Worm (Caenorhabditis elegans) whole organism, L4 larva: ENCODE results near the gene clec-175.

Source experiments
- D1046.2 ChIP-seq: fragments of 200-800 bp; sonication (Bioruptor generic); IDR thresholded peaks from 2 replicates; pipeline ENCODE4 v1.3.6; 2022; ENCODE audit warnings: missing genetic modification characterization, missing compliant biosample characterization
- F26F4.8 ChIP-seq: fragments of 200-800 bp; sonication (Bioruptor generic); conservative IDR thresholded peaks from 2 replicates; pipeline ENCODE4 v1.3.6; 2022; ENCODE audit warnings: missing genetic modification characterization, missing compliant biosample characterization
- T20F7.1 ChIP-seq: fragments of 200-800 bp; sonication (Bioruptor generic); optimal IDR thresholded peaks from 2 replicates; lab custom pipeline; 2018; ENCODE audit warnings: mild to moderate bottlenecking, missing genetic modification characterization, missing compliant biosample characterization
- T26A8.4 ChIP-seq: fragments of 200-800 bp; sonication (Bioruptor generic); IDR thresholded peaks from 2 replicates; pipeline ENCODE4 v1.3.6; 2022; ENCODE audit warnings: missing genetic modification characterization, missing compliant biosample characterization
- Y48G9A.11 ChIP-seq: fragments of 200-800 bp; sonication (Bioruptor generic); IDR thresholded peaks from 2 replicates; pipeline ENCODE4 v1.3.6; 2022; ENCODE audit warnings: missing genetic modification reagents, missing genetic modification characterization, missing compliant biosample characterization
- Y5F2A.4 ChIP-seq: fragments of 200-800 bp; sonication (Bioruptor generic); optimal IDR thresholded peaks from 2 replicates; lab custom pipeline; 2018; ENCODE audit warnings: mild to moderate bottlenecking, missing genetic modification characterization, missing compliant biosample characterization
- ZK546.5 ChIP-seq, 2 experiments: sonication (generic microtip); optimal IDR thresholded peaks; 2 replicates each; lab custom pipeline; 2017; ENCODE audit warnings: missing biosample characterization in 2 of 2, missing genetic modification characterization in 2 of 2
- aha-1 ChIP-seq: fragments of 150-350 bp; peaks from one replicate; lab custom pipeline; 2014; ENCODE audit warnings: missing biosample characterization, missing genetic modification characterization
- aly-2 ChIP-seq: sonication (generic microtip); optimal IDR thresholded peaks from 2 replicates; lab custom pipeline; 2018; ENCODE audit warnings: missing biosample characterization, missing genetic modification characterization
- arid-1 ChIP-seq: fragments of 200-800 bp; sonication (Bioruptor generic); conservative IDR thresholded peaks from 2 replicates; pipeline ENCODE4 v1.3.6; 2022; ENCODE audit warnings: missing genetic modification reagents, missing genetic modification characterization, missing compliant biosample characterization
- ceh-20 ChIP-seq: fragments of 200-800 bp; sonication (Bioruptor generic); IDR thresholded peaks from 2 replicates; pipeline ENCODE4 v1.3.6; 2022; ENCODE audit warnings: missing genetic modification reagents, missing genetic modification characterization, missing compliant biosample characterization
- ceh-28 ChIP-seq: fragments of 150-350 bp; optimal IDR thresholded peaks from 2 replicates; lab custom pipeline; 2014; ENCODE audit warnings: missing biosample characterization, missing genetic modification reagents, missing genetic modification characterization
- ceh-32 ChIP-seq: sonication (generic microtip); optimal IDR thresholded peaks from 2 replicates; lab custom pipeline; 2016; ENCODE audit warnings: mild to moderate bottlenecking, missing genetic modification characterization, missing compliant biosample characterization; ENCODE audit not compliant: poor library complexity
- ceh-44 ChIP-seq: fragments of 200-800 bp; sonication (Bioruptor generic); IDR thresholded peaks from 2 replicates; pipeline ENCODE4 v1.3.6; 2022; ENCODE audit warnings: missing genetic modification reagents, missing genetic modification characterization, missing compliant biosample characterization
- cey-2 ChIP-seq: sonication (generic microtip); optimal IDR thresholded peaks from 3 replicates; lab custom pipeline; 2017; ENCODE audit warnings: missing genetic modification characterization, mild to moderate bottlenecking, missing compliant biosample characterization, antibody characterized with exemption, borderline replicate concordance; ENCODE audit not compliant: insufficient read depth
- daf-12 ChIP-seq: fragments of 150-350 bp; optimal IDR thresholded peaks from 2 replicates; lab custom pipeline; 2014; ENCODE audit warnings: missing biosample characterization, missing genetic modification reagents, missing genetic modification characterization
- daf-16 ChIP-seq, 3 experiments: sonication (generic microtip); optimal IDR thresholded peaks; 2 replicates each; lab custom pipeline; 2016 to 2017; ENCODE audit warnings: missing genetic modification characterization in 3 of 3, missing genetic modification reagents in 3 of 3, mild to moderate bottlenecking in 2 of 3, missing compliant biosample characterization in 2 of 3, missing biosample characterization in 1 of 3, moderate library complexity in 1 of 3
- daf-8 ChIP-seq: fragments of 200-800 bp; sonication (Bioruptor generic); IDR thresholded peaks from 2 replicates; pipeline ENCODE4 v1.3.6; 2022; ENCODE audit warnings: missing genetic modification characterization, missing compliant biosample characterization
- dmd-9 ChIP-seq: fragments of 200-800 bp; sonication (Bioruptor generic); IDR thresholded peaks from 2 replicates; pipeline ENCODE4 v1.3.6; 2022; ENCODE audit warnings: missing genetic modification reagents, missing genetic modification characterization, missing compliant biosample characterization
- dpl-1 ChIP-seq: fragments of 150-350 bp; optimal IDR thresholded peaks from 2 replicates; lab custom pipeline; 2014; ENCODE audit warnings: missing biosample characterization, missing genetic modification reagents, missing genetic modification characterization
- hif-1 ChIP-seq, 2 experiments: sonication (generic microtip); optimal IDR thresholded peaks; 2 replicates each; lab custom pipeline; 2016 to 2017; ENCODE audit warnings: missing compliant biosample characterization in 2 of 2, missing genetic modification characterization in 2 of 2, missing genetic modification reagents in 2 of 2, missing genotype in 2 of 2, mild to moderate bottlenecking in 1 of 2
- hlh-11 ChIP-seq: fragments of 200-800 bp; sonication (Bioruptor generic); optimal IDR thresholded peaks from 2 replicates; lab custom pipeline; 2018; ENCODE audit warnings: mild to moderate bottlenecking, missing genetic modification characterization, missing compliant biosample characterization
- lin-15B ChIP-seq: fragments of 150-350 bp; sonication (generic microtip); optimal IDR thresholded peaks from 3 replicates; lab custom pipeline; 2014; ENCODE audit warnings: missing biosample characterization, missing genetic modification characterization
- lir-3 ChIP-seq: sonication (generic microtip); optimal IDR thresholded peaks from 2 replicates; lab custom pipeline; 2016; ENCODE audit warnings: mild to moderate bottlenecking, missing genetic modification characterization, missing compliant biosample characterization
- lsy-2 ChIP-seq, 2 experiments: fragments of 150-350 bp in 1 of 2; sonication (generic microtip) in 1 of 2; optimal IDR thresholded peaks; 2 replicates each; lab custom pipeline; 2014 to 2017; ENCODE audit warnings: missing biosample characterization in 2 of 2, missing genetic modification characterization in 2 of 2
- madf-9 ChIP-seq: fragments of 200-800 bp; sonication (Bioruptor generic); conservative IDR thresholded peaks from 2 replicates; pipeline ENCODE4 v1.3.6; 2022; ENCODE audit warnings: missing genetic modification reagents, missing genetic modification characterization, missing compliant biosample characterization
- mes-2 ChIP-seq: sonication (generic microtip); optimal IDR thresholded peaks from 2 replicates; lab custom pipeline; 2016; ENCODE audit warnings: missing genotype, mild to moderate bottlenecking, missing genetic modification characterization, missing compliant biosample characterization; ENCODE audit not compliant: poor library complexity, severe bottlenecking
- mxl-2 ChIP-seq: fragments of 200-800 bp; sonication (Bioruptor generic); conservative IDR thresholded peaks from 2 replicates; pipeline ENCODE4 v1.3.6; 2022; ENCODE audit warnings: missing genetic modification reagents, missing genetic modification characterization, missing compliant biosample characterization
- nhr-10 ChIP-seq: fragments of 150-350 bp; optimal IDR thresholded peaks from 2 replicates; lab custom pipeline; 2014; ENCODE audit warnings: missing biosample characterization, missing genetic modification characterization
- nhr-11 ChIP-seq: fragments of 150-350 bp; optimal IDR thresholded peaks from 2 replicates; lab custom pipeline; 2014; ENCODE audit warnings: missing biosample characterization, missing genetic modification characterization
- nhr-237 ChIP-seq: sonication (generic microtip); optimal IDR thresholded peaks from 2 replicates; lab custom pipeline; 2017; ENCODE audit warnings: missing biosample characterization, missing genetic modification characterization
- nhr-25 ChIP-seq: sonication (generic microtip); optimal IDR thresholded peaks from 2 replicates; lab custom pipeline; 2017; ENCODE audit warnings: missing genetic modification characterization, mild to moderate bottlenecking, missing compliant biosample characterization, antibody characterized with exemption, moderate library complexity, borderline replicate concordance; ENCODE audit not compliant: insufficient read depth
- nhr-28 ChIP-seq: fragments of 150-350 bp; optimal IDR thresholded peaks from 2 replicates; lab custom pipeline; 2014; ENCODE audit warnings: missing biosample characterization, missing genetic modification characterization
- nhr-42 ChIP-seq: fragments of 200-800 bp; sonication (Bioruptor generic); IDR thresholded peaks from 2 replicates; pipeline ENCODE4 v1.3.6; 2022; ENCODE audit warnings: missing genetic modification characterization, missing compliant biosample characterization
- nhr-6 ChIP-seq: fragments of 150-350 bp; optimal IDR thresholded peaks from 2 replicates; lab custom pipeline; 2014; ENCODE audit warnings: missing biosample characterization, missing genetic modification characterization
- nhr-77 ChIP-seq: fragments of 150-350 bp; optimal IDR thresholded peaks from 2 replicates; lab custom pipeline; 2014; ENCODE audit warnings: missing biosample characterization, missing genetic modification characterization
- pqm-1 ChIP-seq: sonication (generic microtip); optimal IDR thresholded peaks from 2 replicates; lab custom pipeline; 2017; ENCODE audit warnings: missing biosample characterization, missing genetic modification characterization
- set-16 ChIP-seq: fragments of 200-800 bp; sonication (Bioruptor generic); IDR thresholded peaks from 2 replicates; pipeline ENCODE4 v1.3.6; 2022; ENCODE audit warnings: missing genetic modification reagents, missing genetic modification characterization, missing compliant biosample characterization
- tag-97 ChIP-seq: fragments of 200-800 bp; sonication (Bioruptor generic); IDR thresholded peaks from 2 replicates; pipeline ENCODE4 v1.3.6; 2022; ENCODE audit warnings: missing genetic modification characterization, missing compliant biosample characterization
- tra-1 ChIP-seq: fragments of 200-800 bp; sonication (Bioruptor generic); IDR thresholded peaks from 2 replicates; pipeline ENCODE4 v1.3.6; 2022; ENCODE audit warnings: missing genetic modification reagents, missing genetic modification characterization, missing compliant biosample characterization
- unc-39 ChIP-seq: sonication (generic microtip); optimal IDR thresholded peaks from 2 replicates; lab custom pipeline; 2017; ENCODE audit warnings: missing biosample characterization, missing genetic modification characterization
- zag-1 ChIP-seq: fragments of 150-350 bp; optimal IDR thresholded peaks from 2 replicates; lab custom pipeline; 2014; ENCODE audit warnings: missing biosample characterization, missing genetic modification characterization
- zfp-2 ChIP-seq: sonication (generic microtip); optimal IDR thresholded peaks from 2 replicates; lab custom pipeline; 2016; ENCODE audit warnings: mild to moderate bottlenecking, missing genetic modification characterization, missing compliant biosample characterization
- zfp-3 ChIP-seq: fragments of 200-800 bp; sonication (Bioruptor generic); conservative IDR thresholded peaks from 2 replicates; pipeline ENCODE4 v1.3.6; 2022; ENCODE audit warnings: missing genetic modification reagents, missing genetic modification characterization, missing compliant biosample characterization
- zip-11 ChIP-seq: fragments of 200-800 bp; sonication (Bioruptor generic); IDR thresholded peaks from 2 replicates; pipeline ENCODE4 v1.3.6; 2022; ENCODE audit warnings: missing genetic modification characterization, missing compliant biosample characterization
- zip-2 ChIP-seq: fragments of 150-350 bp; optimal IDR thresholded peaks from 2 replicates; lab custom pipeline; 2014; ENCODE audit warnings: missing biosample characterization, missing genetic modification characterization

The clec-175 gene

ce11 chrIV:4448343-4448742 lies 26.2 kb downstream of the clec-175 start:
- TF ChIP-seq daf-12 (tag; lab: Kevin White, UChicago) (no peak), mes-2 (tag; lab: Kevin White, UChicago) (peak; percentile 15)
- TF ChIP-seq, all 104 proteins: peak for 1

ce11 chrIV:4449439-4449838 lies 27.3 kb downstream of the clec-175 start, which contains the start of gene R08C7.12:
R08C7.12 (plus strand) TSS chrIV:4449739.
- TF ChIP-seq aha-1 (peak; percentile 8), cey-2 (no peak)
- TF ChIP-seq, all 104 proteins: peak for 1

- TF ChIP-seq daf-8 (GFP tag; lab: Robert Waterston, UW), result no peak
- TF ChIP-seq T26A8.4 (GFP tag; lab: Robert Waterston, UW), result peak; percentile 53
- TF ChIP-seq ZK546.5 (tag; optimal IDR thresholded peaks at IDR 0.05; lab: Kevin White, UChicago), result no peak
- peak in 1 of 2 experiments; percentile 17 for TF ChIP-seq lsy-2 (tag; optimal IDR thresholded peaks at IDR 0.05; lab: Kevin White, UChicago)
- TF ChIP-seq unc-39 (tag; lab: Kevin White, UChicago), result no peak
- no peak for TF ChIP-seq dpl-1 (GFP tag; lab: Kevin White, UChicago)
- no peak for TF ChIP-seq tag-97
- peak; percentile 49 for TF ChIP-seq nhr-28 (tag; lab: Kevin White, UChicago)
- TF ChIP-seq lin-15B, result no peak
- TF ChIP-seq tra-1, result 0 out of 2 replicates have a peak, but pooled peaks have one; percentile 22
- TF ChIP-seq zfp-2, result peak; percentile 22
- TF ChIP-seq T20F7.1 (GFP tag; lab: Kevin White, UChicago), result no peak
- peak; percentile 44; the same call in 1 of the 2 replicates for TF ChIP-seq Y48G9A.11 (GFP tag; lab: Robert Waterston, UW)
- no peak for TF ChIP-seq lir-3 (tag; lab: Kevin White, UChicago)
- no peak for TF ChIP-seq cey-2
- no peak for TF ChIP-seq nhr-237 (tag; lab: Kevin White, UChicago)
- TF ChIP-seq ceh-44, result no peak
- TF ChIP-seq Y5F2A.4 (GFP tag; lab: Kevin White, UChicago), result no peak
- TF ChIP-seq ceh-28 (tag; lab: Kevin White, UChicago), result no peak
- no peak for TF ChIP-seq nhr-10 (tag; lab: Kevin White, UChicago)
- 0 out of 2 replicates have a peak, but pooled peaks have one; percentile 6 for TF ChIP-seq D1046.2 (GFP tag; lab: Robert Waterston, UW)
- TF ChIP-seq hlh-11 (tag; lab: Kevin White, UChicago), result peak; percentile 68
- TF ChIP-seq daf-16 (GFP tag; optimal IDR thresholded peaks at IDR 0.05; lab: Kevin White, UChicago), result peak in 1 of 2 experiments; percentile 53
- peak; percentile 64 for TF ChIP-seq daf-16 (tag; optimal IDR thresholded peaks at IDR 0.05; lab: Kevin White, UChicago)
- no peak; the same call in 1 of the 2 replicates for TF ChIP-seq zfp-3 (GFP tag; lab: Robert Waterston, UW)
- no peak for TF ChIP-seq zip-11 (GFP tag; lab: Robert Waterston, UW)
- TF ChIP-seq mxl-2 (GFP tag; lab: Robert Waterston, UW), result no peak
- TF ChIP-seq nhr-11 (tag; lab: Kevin White, UChicago), result no peak
- no peak for TF ChIP-seq zag-1 (tag; lab: Kevin White, UChicago)
- no peak for TF ChIP-seq zip-2
- no peak for TF ChIP-seq aly-2
- TF ChIP-seq nhr-6 (tag; lab: Kevin White, UChicago), result no peak
- no peak for TF ChIP-seq arid-1 (GFP tag; lab: Robert Waterston, UW)
- no peak for TF ChIP-seq nhr-25 (tag; lab: Kevin White, UChicago)
- TF ChIP-seq F26F4.8 (GFP tag; lab: Robert Waterston, UW), result no peak
- peak; percentile 77 for TF ChIP-seq nhr-77 (tag; lab: Kevin White, UChicago)
- no peak for TF ChIP-seq ceh-20 (GFP tag; lab: Robert Waterston, UW)
- TF ChIP-seq nhr-42 (GFP tag; lab: Robert Waterston, UW), result no peak
- TF ChIP-seq mes-2 (tag; lab: Kevin White, UChicago), result peak; percentile 45
- no peak for TF ChIP-seq madf-9 (GFP tag; lab: Robert Waterston, UW)
- peak; percentile 53 for TF ChIP-seq pqm-1
- TF ChIP-seq dmd-9, result no peak
- TF ChIP-seq ceh-32 (tag; lab: Kevin White, UChicago), result no peak
- TF ChIP-seq set-16 (GFP tag; lab: Robert Waterston, UW), result no peak
- no peak for TF ChIP-seq hif-1 (tag; optimal IDR thresholded peaks at IDR 0.05; lab: Kevin White, UChicago)
These were observed 27.7 kb downstream of the clec-175 start for ce11 chrIV:4449843-4450242.
